Fruit fly (Drosophila melanogaster): ENCODE results near the gene CG1314.

Gene CG1314

DNA sequence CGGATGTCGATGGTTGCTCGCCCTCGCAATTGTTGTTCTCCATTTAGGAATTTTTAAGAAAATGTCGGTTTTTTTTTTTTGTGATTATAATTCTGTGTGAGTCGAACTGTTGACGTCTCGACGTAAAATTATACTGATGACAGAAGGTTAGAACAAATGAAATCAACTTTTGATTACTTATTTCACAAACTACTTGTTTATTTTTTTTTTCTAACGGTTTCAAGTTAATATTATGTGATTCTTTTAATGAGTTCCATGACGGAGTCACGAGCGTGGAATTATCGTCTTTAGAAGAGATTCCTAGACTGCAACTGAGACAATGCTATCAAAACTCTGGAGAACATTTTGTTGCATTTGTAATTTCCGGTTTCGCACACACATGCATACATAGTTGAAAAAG is at the start of gene CG1314:
CG1314 (minus strand) TSS at position 101 of the 400 bp plus-strand sequence.
- TF ChIP-seq CG7101 (tag; optimal IDR thresholded peaks at IDR 0.05), result no peak
- TF ChIP-seq Clk (GFP tag; optimal IDR thresholded peaks at IDR 0.05), result no peak
- no peak for TF ChIP-seq kay (GFP tag; ENCODE audit: borderline replicate concordance)
- TF ChIP-seq CG11617 (GFP tag; optimal IDR thresholded peaks at IDR 0.05), result no peak
- TF ChIP-seq Hr96 (GFP tag; optimal IDR thresholded peaks at IDR 0.05), result no peak
- TF ChIP-seq Mnt (GFP tag; optimal IDR thresholded peaks at IDR 0.05), result no peak
- no peak for TF ChIP-seq CG12768 (GFP tag; optimal IDR thresholded peaks at IDR 0.05)
- no peak for TF ChIP-seq Crg-1 (GFP tag; optimal IDR thresholded peaks at IDR 0.05)
- no peak for TF ChIP-seq bab1 (GFP tag; optimal IDR thresholded peaks at IDR 0.05)
- TF ChIP-seq pad (GFP tag; optimal IDR thresholded peaks at IDR 0.05), result no peak
- no peak for TF ChIP-seq cic (GFP tag; optimal IDR thresholded peaks at IDR 0.05)
- no peak for TF ChIP-seq cnc (optimal IDR thresholded peaks at IDR 0.05)
- TF ChIP-seq tj (GFP tag; optimal IDR thresholded peaks at IDR 0.05), result no peak
- no peak for TF ChIP-seq toe (GFP tag; optimal IDR thresholded peaks at IDR 0.05)

DNA sequence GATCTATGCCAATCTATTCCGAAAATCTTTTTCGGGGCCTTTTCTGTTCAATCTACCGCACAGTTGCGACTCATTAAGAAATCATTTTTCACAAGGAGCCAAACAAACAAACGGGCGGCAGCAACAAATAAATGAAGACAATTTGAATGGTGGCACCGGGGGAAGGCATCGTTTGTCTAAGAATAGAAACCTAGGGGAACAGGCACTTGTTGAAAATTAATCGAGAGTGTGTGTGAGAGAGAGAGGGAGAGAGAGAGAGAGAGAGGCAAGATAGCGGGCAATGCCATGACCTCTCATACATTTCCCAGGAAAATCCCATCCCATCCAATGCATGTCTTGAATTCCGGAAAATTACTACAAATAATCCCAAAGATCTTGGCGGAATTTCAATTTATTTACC is 47.2 kb upstream of the CG1314 start:
- no peak for TF ChIP-seq CG11617 (GFP tag; optimal IDR thresholded peaks at IDR 0.05)
- TF ChIP-seq CG12768 (GFP tag; optimal IDR thresholded peaks at IDR 0.05), result no peak

DNA sequence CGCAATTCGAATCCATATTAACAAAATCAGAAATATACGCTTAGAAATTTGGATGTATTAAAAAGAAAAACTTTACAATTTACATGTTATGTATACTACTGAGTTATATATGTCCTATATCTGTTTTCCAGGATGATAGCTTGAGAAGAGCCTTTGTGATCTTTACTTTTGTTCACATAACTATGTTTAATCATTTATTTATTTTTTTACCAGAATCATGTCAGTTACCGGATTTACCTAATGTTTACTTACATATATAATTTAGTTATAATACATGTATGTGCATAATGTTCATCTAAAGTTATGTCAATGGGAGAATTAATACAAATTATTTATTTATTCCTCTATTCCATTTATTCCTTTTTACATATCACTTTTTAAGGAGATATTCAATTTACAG is 13.3 kb upstream of the CG1314 start, which contains the start of gene I-3:
I-3 (minus strand) TSS at position 101 of the 400 bp plus-strand sequence.
- TF ChIP-seq pad (GFP tag; optimal IDR thresholded peaks at IDR 0.05) (no peak), Hr96 (GFP tag; optimal IDR thresholded peaks at IDR 0.05) (no peak)

DNA sequence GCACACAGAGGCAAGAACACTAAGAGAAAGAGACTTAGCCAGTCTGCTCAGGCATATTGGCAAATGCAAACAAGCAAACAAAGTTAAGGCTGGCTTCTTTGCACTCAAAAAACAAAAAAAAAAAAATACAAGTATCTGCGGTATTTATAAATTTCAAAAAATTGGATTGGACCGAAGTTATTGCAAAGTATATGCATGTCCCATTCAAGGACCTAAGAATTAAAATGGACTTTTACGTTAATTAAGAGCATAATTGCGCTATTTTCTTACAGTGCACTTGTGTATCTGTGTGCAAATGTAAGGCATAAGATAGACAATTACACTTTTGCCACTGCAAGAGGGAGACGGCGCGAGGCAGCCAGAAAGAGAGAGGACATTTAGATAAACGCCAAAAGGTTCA is 5.5 kb downstream of the CG1314 start:
- no peak for TF ChIP-seq CG11617 (GFP tag; optimal IDR thresholded peaks at IDR 0.05)
- no peak for TF ChIP-seq CG12768 (GFP tag; optimal IDR thresholded peaks at IDR 0.05)
- no peak for TF ChIP-seq CG33017 (tag; optimal IDR thresholded peaks at IDR 0.05)
- TF ChIP-seq bab1 (GFP tag; optimal IDR thresholded peaks at IDR 0.05), result no peak
- TF ChIP-seq CG14711 (tag; optimal IDR thresholded peaks at IDR 0.05), result no peak
- no peak for TF ChIP-seq cic (GFP tag; optimal IDR thresholded peaks at IDR 0.05)
- TF ChIP-seq ovo (GFP tag; optimal IDR thresholded peaks at IDR 0.05), result no peak
- no peak for TF ChIP-seq Mnt (GFP tag; optimal IDR thresholded peaks at IDR 0.05)
- TF ChIP-seq pad (GFP tag; optimal IDR thresholded peaks at IDR 0.05), result no peak
- no peak for TF ChIP-seq kay (GFP tag; ENCODE audit: borderline replicate concordance)
- no peak for TF ChIP-seq toe (GFP tag; optimal IDR thresholded peaks at IDR 0.05)
- no peak for TF ChIP-seq cnc (optimal IDR thresholded peaks at IDR 0.05)
- TF ChIP-seq Crg-1 (GFP tag; optimal IDR thresholded peaks at IDR 0.05), result no peak

DNA sequence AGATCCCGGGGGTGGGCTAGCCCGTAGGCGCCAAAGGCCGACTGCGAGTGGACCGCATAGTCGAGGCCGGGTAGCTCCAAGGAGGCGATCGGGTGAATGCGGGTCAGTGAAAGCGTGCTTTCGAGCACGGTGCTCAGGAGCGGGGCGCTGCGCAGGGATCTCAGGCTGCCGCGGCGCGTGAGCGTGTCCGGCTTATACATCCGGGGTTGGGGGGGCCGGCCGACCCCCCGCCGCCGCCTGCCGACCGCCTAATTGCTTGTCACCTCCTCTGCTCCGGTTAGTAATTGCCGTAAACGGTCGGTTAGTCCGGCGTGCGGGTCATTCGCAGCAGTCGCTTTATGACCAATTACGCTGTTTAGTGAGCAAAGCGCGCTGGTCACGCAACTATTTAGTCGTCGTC is 43.0 kb downstream of the CG1314 start:
- TF ChIP-seq CG12768 (GFP tag; optimal IDR thresholded peaks at IDR 0.05) (no peak), bab1 (GFP tag; optimal IDR thresholded peaks at IDR 0.05) (no peak), CG33017 (tag; optimal IDR thresholded peaks at IDR 0.05) (no peak), ovo (GFP tag; optimal IDR thresholded peaks at IDR 0.05) (no peak), kay (GFP tag; ENCODE audit: borderline replicate concordance) (no peak), pad (GFP tag; optimal IDR thresholded peaks at IDR 0.05) (no peak), CG14711 (tag; optimal IDR thresholded peaks at IDR 0.05) (no peak), Clk (GFP tag; optimal IDR thresholded peaks at IDR 0.05) (no peak), Mnt (GFP tag; optimal IDR thresholded peaks at IDR 0.05) (no peak), cnc (optimal IDR thresholded peaks at IDR 0.05) (no peak), tj (GFP tag; optimal IDR thresholded peaks at IDR 0.05) (no peak), cic (GFP tag; optimal IDR thresholded peaks at IDR 0.05) (no peak), CG7101 (tag; optimal IDR thresholded peaks at IDR 0.05) (no peak), CG7045 (GFP tag; optimal IDR thresholded peaks at IDR 0.05) (no peak), toe (GFP tag; optimal IDR thresholded peaks at IDR 0.05) (no peak), Crg-1 (GFP tag; optimal IDR thresholded peaks at IDR 0.05) (no peak), CG5204 (GFP tag; optimal IDR thresholded peaks at IDR 0.05) (no peak), CG1620 (GFP tag; optimal IDR thresholded peaks at IDR 0.05) (no peak), CG11617 (GFP tag; optimal IDR thresholded peaks at IDR 0.05) (no peak), Hr96 (GFP tag; optimal IDR thresholded peaks at IDR 0.05) (no peak)

DNA sequence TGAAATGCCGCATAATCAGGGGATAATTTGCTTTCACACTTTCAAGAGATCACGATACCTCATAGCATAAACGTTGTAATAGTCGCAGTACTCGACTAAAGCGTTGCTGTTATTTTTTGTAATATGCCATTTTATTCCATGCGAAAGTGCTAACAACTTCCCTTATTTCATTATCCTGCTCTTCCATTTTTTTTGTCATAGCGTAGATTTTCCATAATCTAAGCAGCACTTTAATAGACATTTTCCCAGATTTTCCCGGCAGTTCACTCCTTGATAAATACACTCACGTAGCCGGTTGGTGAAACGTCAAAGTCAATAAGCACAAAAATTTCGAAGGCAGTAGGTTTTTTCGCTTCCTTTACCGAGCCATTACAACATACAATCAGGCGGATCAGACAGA is 47.4 kb downstream of the CG1314 start, which contains the start of gene CG15450:
CG15450 (plus strand) TSS at position 301 of the 400 bp plus-strand sequence.
- TF ChIP-seq kay (GFP tag; ENCODE audit: borderline replicate concordance), result no peak
- no peak for TF ChIP-seq CG7101 (tag; optimal IDR thresholded peaks at IDR 0.05)
- no peak for TF ChIP-seq Clk (GFP tag; optimal IDR thresholded peaks at IDR 0.05)
- no peak for TF ChIP-seq CG11617 (GFP tag; optimal IDR thresholded peaks at IDR 0.05)
- TF ChIP-seq CG12768 (GFP tag; optimal IDR thresholded peaks at IDR 0.05), result no peak
- no peak for TF ChIP-seq CG7045 (GFP tag; optimal IDR thresholded peaks at IDR 0.05)
- no peak for TF ChIP-seq cnc (optimal IDR thresholded peaks at IDR 0.05)
- TF ChIP-seq CG1620 (GFP tag; optimal IDR thresholded peaks at IDR 0.05), result no peak
- no peak for TF ChIP-seq bab1 (GFP tag; optimal IDR thresholded peaks at IDR 0.05)

Data from whole organism, adult.